Fruit fly (Drosophila melanogaster): Measurements from ENCODE around the gene Xpac.

Xpac gene

dm6 chrX:4106240-4106639 is 2.2 kb upstream of the Xpac start (continued):
- TF ChIP-seq cwo (GFP tag; optimal IDR thresholded peaks at IDR 0.05) (no peak), CG13287 (GFP tag; IDR thresholded peaks at IDR 0.05; ENCODE audit: partially characterized antibody) (0 out of 2 replicates have a peak, but pooled peaks have one; percentile 1), mam (GFP tag; optimal IDR thresholded peaks at IDR 0.05) (no peak), trem (tag; optimal IDR thresholded peaks at IDR 0.05) (no peak), BtbVII (GFP tag; optimal IDR thresholded peaks at IDR 0.05) (peak; percentile 5), dysf (GFP tag; IDR thresholded peaks at IDR 0.05) (no peak), trh (GFP tag; optimal IDR thresholded peaks at IDR 0.05) (no peak), hb (GFP tag; IDR thresholded peaks at IDR 0.05; ENCODE audit: partially characterized antibody) (0 out of 3 replicates have a peak, but pooled peaks have one; percentile 5), CG10431 (GFP tag; optimal IDR thresholded peaks at IDR 0.05) (no peak), da (GFP tag; optimal IDR thresholded peaks at IDR 0.05) (no peak), mld (GFP tag; IDR thresholded peaks at IDR 0.05; ENCODE audit: partially characterized antibody) (peak; percentile 4; the same call in 1 of the 3 replicates), fu2 (GFP tag; optimal IDR thresholded peaks at IDR 0.05) (no peak)

dm6 chrX:4105830-4106233 is 1.8 kb upstream of the Xpac start, which contains the start of gene cib:
Gene cib (plus strand): TSS chrX:4106113.
- TF ChIP-seq CG10979 (tag; optimal IDR thresholded peaks at IDR 0.05), result peak; percentile 26
- TF ChIP-seq Antp (GFP tag; optimal IDR thresholded peaks at IDR 0.05), result peak; percentile 10
- TF ChIP-seq CG12391 (tag; optimal IDR thresholded peaks at IDR 0.05), result peak; percentile 38
- no peak for TF ChIP-seq tup (GFP tag; optimal IDR thresholded peaks at IDR 0.05)
- TF ChIP-seq mirr (GFP tag; optimal IDR thresholded peaks at IDR 0.05), result no peak
- peak; percentile 68; the same call in 1 of the 2 replicates for TF ChIP-seq CG32532 (GFP tag; IDR thresholded peaks at IDR 0.05)
- TF ChIP-seq Fer1 (GFP tag; optimal IDR thresholded peaks at IDR 0.05), result peak; percentile 29
- no peak for TF ChIP-seq CG10654 (GFP tag; optimal IDR thresholded peaks at IDR 0.05)
- peak; percentile 13 for TF ChIP-seq CG3281 (GFP tag; optimal IDR thresholded peaks at IDR 0.05)
- TF ChIP-seq ems (GFP tag; optimal IDR thresholded peaks at IDR 0.05), result peak; percentile 29
- peak; percentile 60 for TF ChIP-seq CG34376 (GFP tag; optimal IDR thresholded peaks at IDR 0.05)
- no peak for TF ChIP-seq grn (GFP tag; optimal IDR thresholded peaks at IDR 0.05)
- no peak for TF ChIP-seq nau (GFP tag; optimal IDR thresholded peaks at IDR 0.05)
- TF ChIP-seq Dref (GFP tag; IDR thresholded peaks at IDR 0.05), result peak; percentile 53
- TF ChIP-seq H2.0 (GFP tag; IDR thresholded peaks at IDR 0.05), result no peak
- TF ChIP-seq YL-1 (GFP tag; optimal IDR thresholded peaks at IDR 0.05), result peak; percentile 49
- TF ChIP-seq z (GFP tag; IDR thresholded peaks at IDR 0.05), result no peak
- TF ChIP-seq ato (GFP tag; IDR thresholded peaks at IDR 0.05; ENCODE audit: partially characterized antibody), result peak; percentile 81; the same call in 1 of the 2 replicates
- TF ChIP-seq CG11504 (tag; optimal IDR thresholded peaks at IDR 0.05), result peak; percentile 35
- TF ChIP-seq Gsc (GFP tag; IDR thresholded peaks at IDR 0.05), result no peak
- TF ChIP-seq Stat92E (GFP tag; optimal IDR thresholded peaks at IDR 0.05), result peak in 1 of 3 experiments; percentile 87
- peak; percentile 64 for TF ChIP-seq caup (GFP tag; optimal IDR thresholded peaks at IDR 0.05; ENCODE audit: severe bottlenecking)
- TF ChIP-seq CG10209 (GFP tag; optimal IDR thresholded peaks at IDR 0.05), result peak; percentile 17
- peak; percentile 52 for TF ChIP-seq Drgx (GFP tag; IDR thresholded peaks at IDR 0.05)
- TF ChIP-seq CG4424 (GFP tag; optimal IDR thresholded peaks at IDR 0.05), result no peak
- peak; percentile 49 for TF ChIP-seq Nf-YC (tag; optimal IDR thresholded peaks at IDR 0.05)
- TF ChIP-seq CG13296 (GFP tag; optimal IDR thresholded peaks at IDR 0.05), result peak; percentile 32
- peak; percentile 87 for TF ChIP-seq CG42726 (GFP tag; IDR thresholded peaks at IDR 0.05; ENCODE audit: partially characterized antibody)
- no peak for TF ChIP-seq Lpt (GFP tag; optimal IDR thresholded peaks at IDR 0.05)
- no peak for TF ChIP-seq ase (GFP tag; IDR thresholded peaks at IDR 0.05)
- peak; percentile 31 for TF ChIP-seq Spps (tag; optimal IDR thresholded peaks at IDR 0.05)
- TF ChIP-seq hkb (optimal IDR thresholded peaks at IDR 0.05), result peak; percentile 68
- no peak; the same call in 1 of the 2 replicates for TF ChIP-seq hkb (GFP tag; IDR thresholded peaks at IDR 0.05)
- TF ChIP-seq CG1647 (GFP tag; optimal IDR thresholded peaks at IDR 0.05), result no peak
- TF ChIP-seq gfzf (GFP tag; optimal IDR thresholded peaks at IDR 0.05), result peak; percentile 99
- peak; percentile 43; the same call in 1 of the 2 replicates for TF ChIP-seq slbo (GFP tag; IDR thresholded peaks at IDR 0.05)
- TF ChIP-seq CG4617 (GFP tag; optimal IDR thresholded peaks at IDR 0.05; ENCODE audit: borderline replicate concordance), result no peak
- peak; percentile 55 for TF ChIP-seq ftz-f1 (GFP tag; optimal IDR thresholded peaks at IDR 0.05)

Measured in whole organism, embryonic.